Fruit fly (Drosophila melanogaster) whole organism, embryonic: ENCODE results near the gene Drgx.

ENCODE experiments used
- B-H2 ChIP-seq: fragments of 200-800 bp; sonication (Bioruptor generic); optimal IDR thresholded peaks from 2 replicates; lab custom pipeline; 2018; ENCODE audit warnings: missing biosample characterization, mild to moderate bottlenecking, missing genetic modification characterization
- CG10147 ChIP-seq: fragments of 200-800 bp; sonication (Bioruptor generic); optimal IDR thresholded peaks from 2 replicates; lab custom pipeline; 2019; ENCODE audit warnings: missing biosample characterization, mild to moderate bottlenecking, missing genetic modification characterization, moderate library complexity
- CG1024 ChIP-seq: fragments of 200-800 bp; sonication (Bioruptor generic); IDR thresholded peaks from 2 replicates; pipeline ENCODE4 v1.3.6; 2022; ENCODE audit warnings: missing biosample characterization, missing genetic modification characterization
- CG10543 ChIP-seq: fragments of 200-800 bp; sonication (Bioruptor generic); optimal IDR thresholded peaks from 3 replicates; lab custom pipeline; 2017; ENCODE audit warnings: missing biosample characterization, mild to moderate bottlenecking, missing genetic modification characterization, moderate library complexity
- CG10959 ChIP-seq: fragments of 200-800 bp; sonication (Bioruptor generic); IDR thresholded peaks from 2 replicates; pipeline ENCODE4 v1.3.6; 2022; ENCODE audit warnings: missing biosample characterization, missing genetic modification characterization
- CG14014 ChIP-seq: fragments of 200-800 bp; sonication (Bioruptor generic); IDR thresholded peaks from 2 replicates; pipeline ENCODE4 v1.3.6; 2022; ENCODE audit warnings: missing biosample characterization, missing genetic modification characterization
- CG15269 ChIP-seq: fragments of 200-800 bp; sonication (Bioruptor generic); optimal IDR thresholded peaks from 2 replicates; lab custom pipeline; 2018; ENCODE audit warnings: missing biosample characterization, mild to moderate bottlenecking, missing genetic modification characterization, moderate library complexity
- CG1603 ChIP-seq: fragments of 200-800 bp; sonication (Bioruptor generic); optimal IDR thresholded peaks from 2 replicates; lab custom pipeline; 2019; ENCODE audit warnings: missing biosample characterization, mild to moderate bottlenecking, missing genetic modification characterization, moderate library complexity
- CG17359 ChIP-seq: fragments of 200-800 bp; sonication (Bioruptor generic); optimal IDR thresholded peaks from 3 replicates; lab custom pipeline; 2018; ENCODE audit warnings: missing biosample characterization, mild to moderate bottlenecking, missing genetic modification characterization, moderate library complexity
- CG17802 ChIP-seq: fragments of 200-800 bp; sonication (Bioruptor generic); optimal IDR thresholded peaks from 2 replicates; lab custom pipeline; 2018; ENCODE audit warnings: missing biosample characterization, mild to moderate bottlenecking, missing genetic modification characterization, moderate library complexity
- CG31365 ChIP-seq: fragments of 200-800 bp; sonication (Bioruptor generic); optimal IDR thresholded peaks from 2 replicates; lab custom pipeline; 2018; ENCODE audit warnings: missing biosample characterization, mild to moderate bottlenecking, missing genetic modification characterization
- CG31441 ChIP-seq: fragments of 200-800 bp; sonication (Bioruptor generic); IDR thresholded peaks from 2 replicates; pipeline ENCODE4 v1.3.6; 2022; ENCODE audit warnings: missing biosample characterization, missing genetic modification characterization
- CG42726 ChIP-seq: fragments of 200-800 bp; sonication (Bioruptor generic); IDR thresholded peaks from 2 replicates; pipeline ENCODE4 v1.3.6; 2022; ENCODE audit warnings: missing biosample characterization, missing genetic modification characterization; ENCODE audit not compliant: partially characterized antibody
- CG4360 ChIP-seq: fragments of 200-800 bp; sonication (Bioruptor generic); IDR thresholded peaks from 2 replicates; pipeline ENCODE4 v1.3.6; 2022; ENCODE audit warnings: missing biosample characterization, missing genetic modification characterization
- CG6689 ChIP-seq: fragments of 200-800 bp; sonication (Bioruptor generic); IDR thresholded peaks from 2 replicates; pipeline ENCODE4 v1.3.6; 2022; ENCODE audit warnings: missing biosample characterization, missing genetic modification characterization
- CG8281 ChIP-seq: fragments of 200-800 bp; sonication (Bioruptor generic); optimal IDR thresholded peaks from 2 replicates; lab custom pipeline; 2018; ENCODE audit warnings: missing biosample characterization, mild to moderate bottlenecking, missing genetic modification characterization, moderate library complexity
- CG9437 ChIP-seq: fragments of 200-800 bp; sonication (Bioruptor generic); optimal IDR thresholded peaks from 2 replicates; lab custom pipeline; 2018; ENCODE audit warnings: missing biosample characterization, mild to moderate bottlenecking, missing genetic modification characterization
- CoRest ChIP-seq: fragments of 200-800 bp; sonication (Bioruptor generic); optimal IDR thresholded peaks from 3 replicates; lab custom pipeline; 2018; ENCODE audit warnings: missing biosample characterization, mild to moderate bottlenecking, missing genetic modification characterization, moderate library complexity
- D ChIP-seq, 2 experiments: fragments of 200-800 bp in 1 of 2; fragments of >200 bp in 1 of 2; sonication (Bioruptor generic) in 1 of 2; optimal IDR thresholded peaks; 2 replicates in 1 of 2; 3 replicates in 1 of 2; lab custom pipeline; 2017; ENCODE audit warnings: mild to moderate bottlenecking in 1 of 2, missing biosample characterization in 1 of 2, missing genetic modification characterization in 1 of 2, missing genetic modification reagents in 1 of 2
- Dip3 ChIP-seq: fragments of 200-800 bp; sonication (Bioruptor generic); optimal IDR thresholded peaks from 3 replicates; lab custom pipeline; 2016; ENCODE audit warnings: missing biosample characterization, missing genetic modification characterization
- Doc2 ChIP-seq: fragments of 200-800 bp; sonication (Bioruptor generic); IDR thresholded peaks from 2 replicates; pipeline ENCODE4 v1.3.6; 2022; ENCODE audit warnings: missing biosample characterization, missing genetic modification characterization
- Dref ChIP-seq: fragments of 200-800 bp; sonication (Bioruptor generic); IDR thresholded peaks from 2 replicates; pipeline ENCODE4 v1.3.6; 2022; ENCODE audit warnings: missing biosample characterization, missing genetic modification characterization
- Drgx ChIP-seq: fragments of 200-800 bp; sonication (Bioruptor generic); IDR thresholded peaks from 2 replicates; pipeline ENCODE4 v1.3.6; 2022; ENCODE audit warnings: missing biosample characterization, missing genetic modification characterization
- Hmx ChIP-seq: fragments of 200-800 bp; sonication (Bioruptor generic); optimal IDR thresholded peaks from 2 replicates; lab custom pipeline; 2016; ENCODE audit warnings: missing biosample characterization, missing genetic modification characterization
- Ptx1 ChIP-seq: fragments of 200-800 bp; sonication (Bioruptor generic); IDR thresholded peaks from 2 replicates; pipeline ENCODE4 v1.3.6; 2022; ENCODE audit warnings: missing biosample characterization, missing genetic modification characterization
- Ravus ChIP-seq: fragments of 200-800 bp; sonication (Bioruptor generic); IDR thresholded peaks from 2 replicates; pipeline ENCODE4 v1.3.6; 2022; ENCODE audit warnings: missing biosample characterization, missing genetic modification characterization
- Rx ChIP-seq: fragments of 200-800 bp; sonication (Bioruptor generic); IDR thresholded peaks from 2 replicates; pipeline ENCODE4 v1.3.6; 2022; ENCODE audit warnings: missing biosample characterization, missing genetic modification characterization
- ase ChIP-seq: fragments of 200-800 bp; sonication (Bioruptor generic); IDR thresholded peaks from 3 replicates; pipeline ENCODE4 v1.3.6; 2022; ENCODE audit warnings: missing biosample characterization, missing genetic modification characterization
- bbx ChIP-seq: fragments of 200-800 bp; sonication (Bioruptor generic); IDR thresholded peaks from 2 replicates; pipeline ENCODE4 v1.3.6; 2022; ENCODE audit warnings: missing biosample characterization, missing genetic modification characterization; ENCODE audit not compliant: partially characterized antibody
- bsh ChIP-seq, 2 experiments: fragments of 200-800 bp; sonication (Bioruptor generic); optimal IDR thresholded peaks; 2 replicates each; lab custom pipeline; 2017 to 2018; ENCODE audit warnings: mild to moderate bottlenecking in 2 of 2, missing biosample characterization in 2 of 2, missing genetic modification characterization in 2 of 2, moderate library complexity in 1 of 2
- btn ChIP-seq: fragments of 200-800 bp; sonication (Bioruptor generic); optimal IDR thresholded peaks from 2 replicates; lab custom pipeline; 2016; ENCODE audit warnings: missing biosample characterization, missing genetic modification characterization
- caup ChIP-seq: fragments of 200-800 bp; sonication (Bioruptor generic); optimal IDR thresholded peaks from 3 replicates; lab custom pipeline; 2017; ENCODE audit warnings: missing biosample characterization, mild to moderate bottlenecking, missing genetic modification characterization, moderate library complexity; ENCODE audit not compliant: severe bottlenecking
- disco-r ChIP-seq: fragments of 200-800 bp; sonication (Bioruptor generic); optimal IDR thresholded peaks from 2 replicates; lab custom pipeline; 2016; ENCODE audit warnings: missing biosample characterization, missing genetic modification characterization
- fd3F ChIP-seq: fragments of 200-800 bp; sonication (Bioruptor generic); optimal IDR thresholded peaks from 2 replicates; lab custom pipeline; 2018; ENCODE audit warnings: missing biosample characterization, mild to moderate bottlenecking, missing genetic modification characterization, moderate library complexity
- gce ChIP-seq: fragments of 200-800 bp; sonication (Bioruptor generic); IDR thresholded peaks from 3 replicates; pipeline ENCODE4 v1.3.6; 2022; ENCODE audit warnings: missing biosample characterization, missing genetic modification characterization
- grau ChIP-seq: fragments of 200-800 bp; optimal IDR thresholded peaks from 3 replicates; lab custom pipeline; 2019; ENCODE audit warnings: missing biosample characterization, mild to moderate bottlenecking, missing genetic modification characterization, moderate library complexity
- gsb ChIP-seq: fragments of 200-800 bp; sonication (Bioruptor generic); IDR thresholded peaks from 2 replicates; pipeline ENCODE4 v1.3.6; 2022; ENCODE audit warnings: missing biosample characterization, missing genetic modification characterization
- hb ChIP-seq: fragments of 200-800 bp; sonication (Bioruptor generic); IDR thresholded peaks from 3 replicates; pipeline ENCODE4 v1.3.6; 2022; ENCODE audit warnings: missing biosample characterization, missing genetic modification characterization; ENCODE audit not compliant: partially characterized antibody
- her ChIP-seq: fragments of 200-800 bp; sonication (Bioruptor generic); optimal IDR thresholded peaks from 2 replicates; lab custom pipeline; 2016; ENCODE audit warnings: missing biosample characterization, missing genetic modification characterization
- kni ChIP-seq: fragments of 200-800 bp; sonication (Bioruptor generic); optimal IDR thresholded peaks from 3 replicates; lab custom pipeline; 2017; ENCODE audit warnings: mild to moderate bottlenecking, missing biosample characterization, missing genetic modification reagents, missing genetic modification characterization
- luna ChIP-seq: fragments of 200-800 bp; sonication (Bioruptor generic); optimal IDR thresholded peaks from 2 replicates; lab custom pipeline; 2016; ENCODE audit warnings: missing biosample characterization, missing genetic modification characterization
- mam ChIP-seq: fragments of 200-800 bp; sonication (Bioruptor generic); optimal IDR thresholded peaks from 3 replicates; lab custom pipeline; 2016; ENCODE audit warnings: missing biosample characterization, missing genetic modification characterization
- nau ChIP-seq: fragments of 200-800 bp; sonication (Bioruptor generic); optimal IDR thresholded peaks from 3 replicates; lab custom pipeline; 2017; ENCODE audit warnings: missing biosample characterization, mild to moderate bottlenecking, missing genetic modification characterization, missing genetic modification reagents
- nmo ChIP-seq: fragments of 200-800 bp; sonication (Bioruptor generic); optimal IDR thresholded peaks from 2 replicates; lab custom pipeline; 2018; ENCODE audit warnings: missing biosample characterization, mild to moderate bottlenecking, missing genetic modification characterization, moderate library complexity
- oc ChIP-seq: fragments of 200-800 bp; sonication (Bioruptor generic); optimal IDR thresholded peaks from 2 replicates; lab custom pipeline; 2018; ENCODE audit warnings: missing biosample characterization, mild to moderate bottlenecking, missing genetic modification characterization, moderate library complexity
- pita ChIP-seq: fragments of 200-800 bp; sonication (Bioruptor generic); optimal IDR thresholded peaks from 2 replicates; lab custom pipeline; 2017; ENCODE audit warnings: missing biosample characterization, mild to moderate bottlenecking, missing genetic modification characterization
- usp ChIP-seq: fragments of >200 bp; optimal IDR thresholded peaks from 2 replicates; lab custom pipeline; 2017; ENCODE audit warnings: missing biosample characterization, missing genetic modification characterization
- vvl ChIP-seq: fragments of 200-800 bp; sonication (Bioruptor generic); IDR thresholded peaks from 2 replicates; pipeline ENCODE4 v1.3.6; 2022; ENCODE audit warnings: missing biosample characterization, missing genetic modification characterization
- zen ChIP-seq: fragments of 200-800 bp; sonication (Bioruptor generic); optimal IDR thresholded peaks from 3 replicates; lab custom pipeline; 2018; ENCODE audit warnings: missing biosample characterization, mild to moderate bottlenecking, missing genetic modification characterization, moderate library complexity

Gene Drgx

dm6 chr2L:3737003-3737662 is 74.6 kb downstream of the Drgx start (continued):
- peak; percentile 28 for TF ChIP-seq CoRest (tag; lab: Kevin White, UChicago)
- no peak for TF ChIP-seq D (optimal IDR thresholded peaks at IDR 0.05; lab: Kevin White, UChicago)
- no peak for TF ChIP-seq D (GFP tag; optimal IDR thresholded peaks at IDR 0.05; lab: Kevin White, UChicago)
- TF ChIP-seq Ravus (GFP tag; lab: Robert Waterston, UW), result no peak
- TF ChIP-seq grau (tag; lab: Kevin White, UChicago), result peak; percentile 25
- TF ChIP-seq luna, result no peak
- no peak for TF ChIP-seq CG10147 (GFP tag; lab: Kevin White, UChicago)
- no peak for TF ChIP-seq mam
- no peak for TF ChIP-seq pita (GFP tag; lab: Kevin White, UChicago)
- TF ChIP-seq btn, result no peak
- no peak for TF ChIP-seq her (GFP tag; lab: Kevin White, UChicago)
- TF ChIP-seq CG15269, result peak; percentile 1
- TF ChIP-seq bbx (GFP tag; lab: Robert Waterston, UW), result no peak
- TF ChIP-seq fd3F (GFP tag; lab: Kevin White, UChicago), result no peak
- TF ChIP-seq Hmx (GFP tag; lab: Kevin White, UChicago), result no peak
- TF ChIP-seq CG6689 (GFP tag; lab: Robert Waterston, UW), result 0 out of 2 replicates have a peak, but pooled peaks have one; percentile 11
- no peak for TF ChIP-seq CG10959 (GFP tag; lab: Robert Waterston, UW)
- no peak for TF ChIP-seq Doc2
- no peak for TF ChIP-seq CG8281 (tag; lab: Kevin White, UChicago)
- TF ChIP-seq Drgx (GFP tag; lab: Robert Waterston, UW), result no peak
- no peak for TF ChIP-seq usp (GFP tag; lab: Kevin White, UChicago)
- TF ChIP-seq kni, result no peak
- TF ChIP-seq CG17359 (tag; lab: Kevin White, UChicago), result no peak
- TF ChIP-seq gsb (GFP tag; lab: Robert Waterston, UW), result no peak
- TF ChIP-seq ase (GFP tag; lab: Robert Waterston, UW), result no peak
- no peak for TF ChIP-seq CG31365
- no peak for TF ChIP-seq disco-r (GFP tag; lab: Kevin White, UChicago)
- no peak for TF ChIP-seq Rx (GFP tag; lab: Robert Waterston, UW)
- 0 out of 2 replicates have a peak, but pooled peaks have one; percentile 13 for TF ChIP-seq CG14014 (GFP tag; lab: Robert Waterston, UW)
- no peak for TF ChIP-seq hb (GFP tag; lab: Robert Waterston, UW)
- no peak for TF ChIP-seq Dref (GFP tag; lab: Robert Waterston, UW)
- no peak for TF ChIP-seq oc (tag; lab: Kevin White, UChicago)
- peak; percentile 33; the same call in 1 of the 2 replicates for TF ChIP-seq CG31441 (GFP tag; lab: Robert Waterston, UW)
- TF ChIP-seq CG17802 (tag; lab: Kevin White, UChicago), result no peak
- no peak for TF ChIP-seq caup
- TF ChIP-seq vvl (GFP tag; lab: Robert Waterston, UW), result no peak
- no peak for TF ChIP-seq Dip3
- TF ChIP-seq CG1603 (tag; lab: Kevin White, UChicago), result no peak
- TF ChIP-seq CG1024 (GFP tag; lab: Robert Waterston, UW), result no peak
- peak; percentile 1 for TF ChIP-seq CG9437 (GFP tag; lab: Kevin White, UChicago)
- TF ChIP-seq B-H2 (GFP tag; lab: Kevin White, UChicago), result no peak
- TF ChIP-seq CG4360 (GFP tag; lab: Robert Waterston, UW), result peak; percentile 50; the same call in 1 of the 2 replicates
- TF ChIP-seq CG42726 (GFP tag; lab: Robert Waterston, UW), result no peak
- no peak for TF ChIP-seq zen (tag; lab: Kevin White, UChicago)
- no peak for TF ChIP-seq bsh (GFP tag; optimal IDR thresholded peaks at IDR 0.05; lab: Kevin White, UChicago)
- TF ChIP-seq nau, result no peak
- TF ChIP-seq nmo (GFP tag; lab: Kevin White, UChicago), result peak; percentile 1
- no peak for TF ChIP-seq Ptx1 (GFP tag; lab: Robert Waterston, UW)
- TF ChIP-seq CG10543, result no peak
- TF ChIP-seq gce (GFP tag; lab: Robert Waterston, UW), result no peak
